Worm (Caenorhabditis elegans) whole organism, young adult: ENCODE data around the gene F49E12.12.

Experiments used
- B0336.3 ChIP-seq: fragments of 200-800 bp; sonication (Bioruptor generic); IDR thresholded peaks from 2 replicates; pipeline ENCODE4 v1.3.6; 2022; ENCODE audit warnings: missing genetic modification characterization, missing compliant biosample characterization
- C17E4.6 ChIP-seq: fragments of 200-800 bp; sonication (Bioruptor generic); IDR thresholded peaks from 2 replicates; pipeline ENCODE4 v1.3.6; 2022; ENCODE audit warnings: missing genetic modification reagents, missing genetic modification characterization, missing compliant biosample characterization
- F22D6.2 ChIP-seq: sonication (generic microtip); optimal IDR thresholded peaks from 2 replicates; lab custom pipeline; 2016; ENCODE audit warnings: mild to moderate bottlenecking, missing genetic modification characterization, missing compliant biosample characterization
- F39B2.1 ChIP-seq: fragments of 200-800 bp; sonication (Bioruptor generic); IDR thresholded peaks from 2 replicates; pipeline ENCODE4 v1.3.6; 2022; ENCODE audit warnings: missing genetic modification reagents, missing genetic modification characterization, missing compliant biosample characterization
- F49E8.2 ChIP-seq: sonication (generic microtip); optimal IDR thresholded peaks from 3 replicates; lab custom pipeline; 2017; ENCODE audit warnings: missing genetic modification characterization, mild to moderate bottlenecking, missing compliant biosample characterization, antibody characterized with exemption, moderate library complexity; ENCODE audit not compliant: insufficient read depth
- F55B11.4 ChIP-seq: sonication (generic microtip); optimal IDR thresholded peaks from 2 replicates; lab custom pipeline; 2016; ENCODE audit warnings: missing compliant biosample characterization, missing genetic modification characterization, borderline replicate concordance; ENCODE audit not compliant: insufficient read depth
- F57C9.4 ChIP-seq: sonication (generic microtip); optimal IDR thresholded peaks from 2 replicates; lab custom pipeline; 2017; ENCODE audit warnings: mild to moderate bottlenecking, missing genetic modification characterization, missing compliant biosample characterization
- K11D2.4 ChIP-seq: fragments of 200-800 bp; sonication (Bioruptor generic); IDR thresholded peaks from 2 replicates; pipeline ENCODE4 v1.3.6; 2022; ENCODE audit warnings: missing genetic modification reagents, missing genetic modification characterization, missing compliant biosample characterization
- T07F8.4 ChIP-seq: sonication (generic microtip); optimal IDR thresholded peaks from 2 replicates; lab custom pipeline; 2016; ENCODE audit warnings: mild to moderate bottlenecking, missing genetic modification characterization, moderate library complexity, missing compliant biosample characterization
- Y53F4B.3 ChIP-seq: fragments of 200-800 bp; sonication (Bioruptor generic); IDR thresholded peaks from 2 replicates; pipeline ENCODE4 v1.3.6; 2022; ENCODE audit warnings: missing genetic modification reagents, missing genetic modification characterization, missing compliant biosample characterization
- Y56A3A.18 ChIP-seq: fragments of 200-800 bp; sonication (Bioruptor generic); IDR thresholded peaks from 2 replicates; pipeline ENCODE4 v1.3.6; 2022; ENCODE audit warnings: missing genetic modification reagents, missing genetic modification characterization, missing compliant biosample characterization
- akir-1 ChIP-seq: fragments of 200-800 bp; sonication (Bioruptor generic); optimal IDR thresholded peaks from 2 replicates; lab custom pipeline; 2018; ENCODE audit warnings: mild to moderate bottlenecking, missing genetic modification characterization, moderate library complexity, missing compliant biosample characterization
- aptf-2 ChIP-seq: fragments of 200-800 bp; sonication (Bioruptor generic); conservative IDR thresholded peaks from 2 replicates; pipeline ENCODE4 v1.3.6; 2022; ENCODE audit warnings: missing genetic modification reagents, missing genetic modification characterization, missing compliant biosample characterization
- atf-7 ChIP-seq: sonication (generic microtip); optimal IDR thresholded peaks from 2 replicates; lab custom pipeline; 2017; ENCODE audit warnings: mild to moderate bottlenecking, missing genetic modification characterization, missing compliant biosample characterization
- bed-2 ChIP-seq: fragments of 200-800 bp; sonication (Bioruptor generic); IDR thresholded peaks from 2 replicates; pipeline ENCODE4 v1.3.6; 2022; ENCODE audit warnings: missing genetic modification reagents, missing genetic modification characterization, missing compliant biosample characterization
- ceh-27 ChIP-seq: fragments of 200-800 bp; sonication (Bioruptor generic); optimal IDR thresholded peaks from 2 replicates; lab custom pipeline; 2018; ENCODE audit warnings: mild to moderate bottlenecking, missing genetic modification characterization, moderate library complexity, missing compliant biosample characterization
- dox-1 ChIP-seq: fragments of 200-800 bp; sonication (Bioruptor generic); IDR thresholded peaks from 2 replicates; pipeline ENCODE4 v1.3.6; 2022; ENCODE audit warnings: missing genetic modification reagents, missing genetic modification characterization, missing compliant biosample characterization
- dpff-1 ChIP-seq: sonication (generic microtip); optimal IDR thresholded peaks from 2 replicates; lab custom pipeline; 2017; ENCODE audit warnings: mild to moderate bottlenecking, missing genetic modification characterization, missing compliant biosample characterization
- egl-44 ChIP-seq: fragments of 200-800 bp; sonication (Bioruptor generic); IDR thresholded peaks from 2 replicates; pipeline ENCODE4 v1.3.6; 2022; ENCODE audit warnings: missing genetic modification reagents, missing genetic modification characterization, missing compliant biosample characterization
- ekl-4 ChIP-seq: fragments of 200-800 bp; sonication (Bioruptor generic); IDR thresholded peaks from 2 replicates; pipeline ENCODE4 v1.3.6; 2022; ENCODE audit warnings: missing genetic modification reagents, missing genetic modification characterization, missing compliant biosample characterization
- ets-4 ChIP-seq: fragments of 200-800 bp; sonication (Bioruptor generic); optimal IDR thresholded peaks from 2 replicates; lab custom pipeline; 2018; ENCODE audit warnings: mild to moderate bottlenecking, missing genetic modification characterization, missing compliant biosample characterization
- hlh-26 ChIP-seq: fragments of 200-800 bp; sonication (Bioruptor generic); conservative IDR thresholded peaks from 2 replicates; pipeline ENCODE4 v1.3.6; 2022; ENCODE audit warnings: missing genetic modification reagents, missing genetic modification characterization, missing compliant biosample characterization
- hmg-20 ChIP-seq: fragments of 200-800 bp; sonication (Bioruptor generic); IDR thresholded peaks from 2 replicates; pipeline ENCODE4 v1.3.6; 2022; ENCODE audit warnings: missing genetic modification reagents, missing genetic modification characterization, missing compliant biosample characterization
- hrde-1 ChIP-seq: sonication (generic microtip); optimal IDR thresholded peaks from 2 replicates; lab custom pipeline; 2016; ENCODE audit warnings: missing genetic modification characterization, mild to moderate bottlenecking, missing compliant biosample characterization, moderate library complexity, missing genotype, missing genetic modification reagents, borderline replicate concordance
- lag-1 ChIP-seq: fragments of 200-800 bp; sonication (Bioruptor generic); IDR thresholded peaks from 2 replicates; pipeline ENCODE4 v1.3.6; 2022; ENCODE audit warnings: missing genetic modification reagents, missing genetic modification characterization, missing compliant biosample characterization
- lin-35 ChIP-seq, 3 experiments: fragments of 150-350 bp in 2 of 3; sonication (generic microtip) in 1 of 3; optimal IDR thresholded peaks; 2 replicates each; lab custom pipeline; 2014 to 2018; ENCODE audit warnings: missing biosample characterization in 3 of 3, missing genetic modification characterization in 3 of 3, missing genetic modification reagents in 3 of 3
- lin-40 ChIP-seq: sonication (generic microtip); optimal IDR thresholded peaks from 2 replicates; lab custom pipeline; 2016; ENCODE audit warnings: missing genetic modification characterization, mild to moderate bottlenecking, missing compliant biosample characterization, missing genotype, missing genetic modification reagents
- lin-54 ChIP-seq: fragments of 200-800 bp; sonication (Bioruptor generic); optimal IDR thresholded peaks from 2 replicates; lab custom pipeline; 2018; ENCODE audit warnings: mild to moderate bottlenecking, missing genetic modification characterization, missing compliant biosample characterization
- lir-1 ChIP-seq: fragments of 200-800 bp; sonication (Bioruptor generic); conservative IDR thresholded peaks from 2 replicates; pipeline ENCODE4 v1.3.6; 2022; ENCODE audit warnings: missing genetic modification reagents, missing genetic modification characterization, missing compliant biosample characterization
- lsl-1 ChIP-seq: fragments of 200-800 bp; sonication (Bioruptor generic); optimal IDR thresholded peaks from 2 replicates; lab custom pipeline; 2018; ENCODE audit warnings: mild to moderate bottlenecking, missing genetic modification characterization, moderate library complexity, missing compliant biosample characterization
- lsy-27 ChIP-seq: sonication (generic microtip); optimal IDR thresholded peaks from 2 replicates; lab custom pipeline; 2017; ENCODE audit warnings: missing genetic modification characterization, mild to moderate bottlenecking, missing compliant biosample characterization, antibody characterized with exemption, missing genotype, borderline replicate concordance; ENCODE audit not compliant: insufficient read depth
- madf-8 ChIP-seq: fragments of 200-800 bp; sonication (Bioruptor generic); conservative IDR thresholded peaks from 2 replicates; pipeline ENCODE4 v1.3.6; 2022; ENCODE audit warnings: missing genetic modification reagents, missing genetic modification characterization, missing compliant biosample characterization
- mxl-1 ChIP-seq: sonication (generic microtip); optimal IDR thresholded peaks from 2 replicates; lab custom pipeline; 2016; ENCODE audit warnings: missing genetic modification characterization, missing compliant biosample characterization
- nfya-1 ChIP-seq: sonication (generic microtip); optimal IDR thresholded peaks from 2 replicates; lab custom pipeline; 2017; ENCODE audit warnings: antibody characterized with exemption, missing compliant biosample characterization, missing genetic modification characterization, borderline replicate concordance; ENCODE audit not compliant: insufficient read depth
- nhr-80 ChIP-seq: sonication (generic microtip); optimal IDR thresholded peaks from 2 replicates; lab custom pipeline; 2016; ENCODE audit warnings: missing genetic modification characterization, missing compliant biosample characterization
- pha-4 ChIP-seq: fragments of 150-350 bp; sonication (generic microtip); optimal IDR thresholded peaks from 2 replicates; lab custom pipeline; 2014; ENCODE audit warnings: missing biosample characterization, missing genetic modification reagents, missing genetic modification characterization
- rcor-1 ChIP-seq: fragments of 200-800 bp; sonication (Bioruptor generic); IDR thresholded peaks from 2 replicates; pipeline ENCODE4 v1.3.6; 2022; ENCODE audit warnings: missing genetic modification reagents, missing genetic modification characterization, missing compliant biosample characterization
- sea-2 ChIP-seq: fragments of 200-800 bp; sonication (Bioruptor generic); IDR thresholded peaks from 2 replicates; pipeline ENCODE4 v1.3.6; 2022; ENCODE audit warnings: missing genetic modification characterization, missing compliant biosample characterization
- snpc-1.3 ChIP-seq: sonication (generic microtip); optimal IDR thresholded peaks from 2 replicates; lab custom pipeline; 2017; ENCODE audit warnings: missing genetic modification characterization, mild to moderate bottlenecking, missing compliant biosample characterization, antibody characterized with exemption, moderate library complexity, missing genotype, missing genetic modification reagents; ENCODE audit not compliant: insufficient read depth
- somi-1 ChIP-seq: fragments of 200-800 bp; sonication (Bioruptor generic); optimal IDR thresholded peaks from 2 replicates; lab custom pipeline; 2018; ENCODE audit warnings: mild to moderate bottlenecking, missing genetic modification characterization, missing compliant biosample characterization
- tlf-1 ChIP-seq: fragments of 200-800 bp; sonication (Bioruptor generic); optimal IDR thresholded peaks from 2 replicates; lab custom pipeline; 2018; ENCODE audit warnings: mild to moderate bottlenecking, missing genetic modification characterization, missing compliant biosample characterization
- unc-130 ChIP-seq: sonication (generic microtip); optimal IDR thresholded peaks from 2 replicates; lab custom pipeline; 2016; ENCODE audit warnings: missing genetic modification reagents, missing genetic modification characterization, missing compliant biosample characterization
- xnd-1 ChIP-seq: sonication (generic microtip); optimal IDR thresholded peaks from 2 replicates; lab custom pipeline; 2016; ENCODE audit warnings: missing genotype, missing genetic modification reagents, missing genetic modification characterization, missing compliant biosample characterization
- ztf-22 ChIP-seq: fragments of 200-800 bp; sonication (Bioruptor generic); optimal IDR thresholded peaks from 2 replicates; lab custom pipeline; 2018; ENCODE audit warnings: mild to moderate bottlenecking, missing genetic modification characterization, moderate library complexity, missing compliant biosample characterization
- ztf-25 ChIP-seq: fragments of 200-800 bp; sonication (Bioruptor generic); IDR thresholded peaks from 2 replicates; pipeline ENCODE4 v1.3.6; 2022; ENCODE audit warnings: missing genetic modification reagents, missing genetic modification characterization, missing compliant biosample characterization
- ztf-26 ChIP-seq: sonication (generic microtip); optimal IDR thresholded peaks from 2 replicates; lab custom pipeline; 2017; ENCODE audit warnings: missing genetic modification characterization, missing compliant biosample characterization

Gene F49E12.12

ce11 chrII:8386897-8387296 lies 5.6 kb downstream of the F49E12.12 start:
- peak; percentile 74 for TF ChIP-seq nhr-80 (tag; lab: Kevin White, UChicago)
- TF ChIP-seq tlf-1 = no peak
- TF ChIP-seq atf-7 (tag; lab: Kevin White, UChicago) = peak; percentile 76
- no peak for TF ChIP-seq somi-1 (GFP tag; lab: Kevin White, UChicago)
- TF ChIP-seq Y56A3A.18 (GFP tag; lab: Robert Waterston, UW) = no peak
- TF ChIP-seq sea-2 = no peak
- peak; percentile 32; the same call in 1 of the 2 replicates for TF ChIP-seq dox-1 (GFP tag; lab: Robert Waterston, UW)
- no peak for TF ChIP-seq aptf-2
- no peak for TF ChIP-seq Y53F4B.3 (GFP tag; lab: Robert Waterston, UW)
- no peak for TF ChIP-seq unc-130 (GFP tag; lab: Kevin White, UChicago)
- no peak for TF ChIP-seq K11D2.4
- TF ChIP-seq, all 124 proteins: peak for 3

- no peak for TF ChIP-seq akir-1
- TF ChIP-seq ztf-25 (GFP tag; lab: Robert Waterston, UW) = no peak
- TF ChIP-seq rcor-1 (GFP tag; lab: Robert Waterston, UW) = no peak
- no peak for TF ChIP-seq madf-8 (GFP tag; lab: Robert Waterston, UW)
- TF ChIP-seq lsy-27 (tag; lab: Kevin White, UChicago) = no peak
- no peak for TF ChIP-seq egl-44 (GFP tag; lab: Robert Waterston, UW)
- no peak for TF ChIP-seq pha-4 (tag; lab: Kevin White, UChicago)
- TF ChIP-seq F55B11.4 (tag; lab: Kevin White, UChicago) = no peak
- no peak for TF ChIP-seq lsl-1 (GFP tag; lab: Kevin White, UChicago)
- TF ChIP-seq lin-35 (GFP tag; optimal IDR thresholded peaks at IDR 0.05; lab: Kevin White, UChicago) = no peak
- peak; percentile 24 for TF ChIP-seq F22D6.2 (tag; lab: Kevin White, UChicago)
- TF ChIP-seq F57C9.4 (tag; lab: Kevin White, UChicago) = no peak
- TF ChIP-seq xnd-1 (tag; lab: Kevin White, UChicago) = no peak
- no peak for TF ChIP-seq ceh-27 (GFP tag; lab: Kevin White, UChicago)
- no peak for TF ChIP-seq bed-2 (GFP tag; lab: Robert Waterston, UW)
- no peak for TF ChIP-seq F39B2.1 (GFP tag; lab: Robert Waterston, UW)
- TF ChIP-seq somi-1 (GFP tag; lab: Kevin White, UChicago) = no peak
- 0 out of 2 replicates have a peak, but pooled peaks have one; percentile 25 for TF ChIP-seq B0336.3 (GFP tag; lab: Robert Waterston, UW)
- no peak for TF ChIP-seq C17E4.6 (GFP tag; lab: Robert Waterston, UW)
- TF ChIP-seq sea-2 = no peak
- TF ChIP-seq lin-40 = peak; percentile 2
- no peak for TF ChIP-seq ekl-4 (GFP tag; lab: Robert Waterston, UW)
- no peak for TF ChIP-seq snpc-1.3 (tag; lab: Kevin White, UChicago)
- no peak for TF ChIP-seq ztf-26
- no peak for TF ChIP-seq lin-54
- TF ChIP-seq lir-1 = no peak
- TF ChIP-seq T07F8.4 (tag; lab: Kevin White, UChicago) = no peak
- TF ChIP-seq F49E8.2 = no peak
- no peak for TF ChIP-seq hlh-26 (GFP tag; lab: Robert Waterston, UW)
- no peak for TF ChIP-seq dox-1 (GFP tag; lab: Robert Waterston, UW)
- no peak for TF ChIP-seq nfya-1 (tag; lab: Kevin White, UChicago)
- TF ChIP-seq mxl-1 (tag; lab: Kevin White, UChicago) = no peak
- peak; percentile 69 for TF ChIP-seq ztf-22 (GFP tag; lab: Kevin White, UChicago)
- TF ChIP-seq dpff-1 = no peak
- no peak for TF ChIP-seq hrde-1 (tag; lab: Kevin White, UChicago)
- TF ChIP-seq ets-4 (GFP tag; lab: Kevin White, UChicago) = peak; percentile 73
- no peak for TF ChIP-seq hmg-20 (GFP tag; lab: Robert Waterston, UW)
- no peak for TF ChIP-seq lag-1 (GFP tag; lab: Robert Waterston, UW)
Measured at ce11 chrII:8388001-8388513, 6.8 kb downstream of the F49E12.12 start, which contains the start of gene drd-1. TSS of gene drd-1 (plus strand) at chrII:8388051.
